Worm (Caenorhabditis elegans): ENCODE results near the gene gpa-2.

gpa-2 gene

ce11 chrV:8348959-8349389 is 21.8 kb upstream of the gpa-2 start (continued):
- TF ChIP-seq dmd-9 (GFP tag; IDR thresholded peaks at IDR 0.05): 0 out of 2 replicates have a peak, but pooled peaks have one; percentile 15
- peak; percentile 19 for TF ChIP-seq lir-3 (tag; optimal IDR thresholded peaks at IDR 0.05)
- peak; percentile 76 for TF ChIP-seq aha-1 (tag)
- TF ChIP-seq lim-7 (GFP tag; IDR thresholded peaks at IDR 0.05): no peak
- no peak for TF ChIP-seq saeg-2 (GFP tag; IDR thresholded peaks at IDR 0.05)
- no peak for TF ChIP-seq unc-39 (tag; optimal IDR thresholded peaks at IDR 0.05)
- TF ChIP-seq nhr-102 (tag; optimal IDR thresholded peaks at IDR 0.05): peak; percentile 91
- TF ChIP-seq mes-2 (tag; optimal IDR thresholded peaks at IDR 0.05; ENCODE audit: poor library complexity, severe bottlenecking): peak; percentile 90
- no peak for TF ChIP-seq ceh-62 (tag; optimal IDR thresholded peaks at IDR 0.05)
- TF ChIP-seq ceh-32 (tag; optimal IDR thresholded peaks at IDR 0.05; ENCODE audit: poor library complexity): peak; percentile 12
- no peak for TF ChIP-seq madf-9 (GFP tag; conservative IDR thresholded peaks at IDR 0.05)
- peak; percentile 76; the same call in 1 of the 2 replicates for TF ChIP-seq pha-4 (GFP tag; IDR thresholded peaks at IDR 0.05)
- no peak for TF ChIP-seq pha-4 (tag; optimal IDR thresholded peaks at IDR 0.05)
- TF ChIP-seq fkh-10 (GFP tag; optimal IDR thresholded peaks at IDR 0.05): no peak
- TF ChIP-seq F37D6.2 (tag; optimal IDR thresholded peaks at IDR 0.05): peak; percentile 6
- TF ChIP-seq F49E8.2 (tag; optimal IDR thresholded peaks at IDR 0.05; ENCODE audit: borderline replicate concordance): peak; percentile 96
- peak; percentile 57 to 75 for TF ChIP-seq lsy-2 (tag; optimal IDR thresholded peaks at IDR 0.05)
- no peak for TF ChIP-seq nhr-77 (tag; optimal IDR thresholded peaks at IDR 0.05)
- TF ChIP-seq dmd-8 (GFP tag; IDR thresholded peaks at IDR 0.05): peak; percentile 62
- TF ChIP-seq snpc-1.2 (GFP tag; IDR thresholded peaks at IDR 0.05): peak; percentile 94
- 0 out of 2 replicates have a peak, but pooled peaks have one; percentile 71 for TF ChIP-seq nhr-42 (GFP tag; IDR thresholded peaks at IDR 0.05)
- no peak for TF ChIP-seq lin-39 (tag; optimal IDR thresholded peaks at IDR 0.05)
- TF ChIP-seq zip-11 (GFP tag; IDR thresholded peaks at IDR 0.05): no peak
- TF ChIP-seq hlh-30 (tag; optimal IDR thresholded peaks at IDR 0.05; ENCODE audit: insufficient read depth): peak; percentile 74
- TF ChIP-seq mdl-1 (tag; optimal IDR thresholded peaks at IDR 0.05): peak in 1 of 2 experiments; percentile 2
- TF ChIP-seq nhr-41 (GFP tag; IDR thresholded peaks at IDR 0.05): 0 out of 2 replicates have a peak, but pooled peaks have one; percentile 47
- peak; percentile 95 for TF ChIP-seq duxl-1 (tag; optimal IDR thresholded peaks at IDR 0.05; ENCODE audit: poor library complexity)
- peak; percentile 80 for TF ChIP-seq rbr-2 (tag; optimal IDR thresholded peaks at IDR 0.05)
- peak; percentile 32 for TF ChIP-seq nhr-11 (tag; optimal IDR thresholded peaks at IDR 0.05)
- TF ChIP-seq dmd-6 (GFP tag; IDR thresholded peaks at IDR 0.05): peak; percentile 69; the same call in 1 of the 2 replicates
- no peak for TF ChIP-seq tag-97 (GFP tag; IDR thresholded peaks at IDR 0.05)
- peak; percentile 65 for TF ChIP-seq ztf-7 (tag; optimal IDR thresholded peaks at IDR 0.05)
- peak; percentile 95 for TF ChIP-seq snpc-4 (tag; optimal IDR thresholded peaks at IDR 0.05)
- TF ChIP-seq ztf-11 (tag; optimal IDR thresholded peaks at IDR 0.05): no peak
- no peak for TF ChIP-seq zfp-3 (GFP tag; conservative IDR thresholded peaks at IDR 0.05)
- TF ChIP-seq daf-16 (GFP tag; optimal IDR thresholded peaks at IDR 0.05): peak; percentile 64 to 69
- peak; percentile 87 for TF ChIP-seq daf-16 (tag; optimal IDR thresholded peaks at IDR 0.05)
- TF ChIP-seq fos-1 (tag; optimal IDR thresholded peaks at IDR 0.05): no peak
- TF ChIP-seq ZK546.5 (tag; optimal IDR thresholded peaks at IDR 0.05): no peak
- no peak for TF ChIP-seq daf-8 (GFP tag; IDR thresholded peaks at IDR 0.05)
- peak; percentile 89 for TF ChIP-seq nhr-48 (tag; optimal IDR thresholded peaks at IDR 0.05)
- peak; percentile 66 for TF ChIP-seq pqm-1 (tag; optimal IDR thresholded peaks at IDR 0.05)
- TF ChIP-seq lin-15B (tag; optimal IDR thresholded peaks at IDR 0.05): no peak
- peak; percentile 76 for TF ChIP-seq T20F7.1 (GFP tag; optimal IDR thresholded peaks at IDR 0.05)
- no peak for TF ChIP-seq nhr-237 (tag; optimal IDR thresholded peaks at IDR 0.05)
- TF ChIP-seq mep-1 (tag; optimal IDR thresholded peaks at IDR 0.05): peak; percentile 91
- peak; percentile 44 for TF ChIP-seq dpl-1 (GFP tag; optimal IDR thresholded peaks at IDR 0.05)
- no peak; the same call in 1 of the 2 replicates for TF ChIP-seq egl-43 (GFP tag; IDR thresholded peaks at IDR 0.05)
- TF ChIP-seq F44E2.7 (GFP tag; IDR thresholded peaks at IDR 0.05): no peak
- peak; percentile 70 for TF ChIP-seq arid-1 (GFP tag; conservative IDR thresholded peaks at IDR 0.05)
- 0 out of 2 replicates have a peak, but pooled peaks have one; percentile 56 for TF ChIP-seq mdt-29 (GFP tag; IDR thresholded peaks at IDR 0.05)
- TF ChIP-seq mxl-3 (GFP tag; optimal IDR thresholded peaks at IDR 0.05): peak; percentile 79
